Fruit fly (Drosophila melanogaster): Measurements from ENCODE around the gene CG14667.

dm6 chr3R:5387996-5388395, 13.2 kb downstream of the CG14667 start:
- TF ChIP-seq Dll (optimal IDR thresholded peaks at IDR 0.05) (no peak), usp (GFP tag; optimal IDR thresholded peaks at IDR 0.05) (no peak), pan (optimal IDR thresholded peaks at IDR 0.05) (no peak), CG8478 (optimal IDR thresholded peaks at IDR 0.05) (no peak)
